Fruit fly (Drosophila melanogaster) whole organism, embryonic: ENCODE results near the gene CG4332.
A peak's percentile ranks its signal among the peaks of the same experiment; 100 is the strongest.

ENCODE experiments used
- Bteb2 ChIP-seq: fragments of 200-800 bp; sonication (Bioruptor generic); optimal IDR thresholded peaks from 2 replicates; lab custom pipeline; 2016; ENCODE audit warnings: missing biosample characterization, missing genetic modification characterization
- CG10321 ChIP-seq: fragments of 200-800 bp; sonication (Bioruptor generic); IDR thresholded peaks from 2 replicates; pipeline ENCODE4 v1.3.6; 2022; ENCODE audit warnings: missing biosample characterization, missing genetic modification characterization
- CG10366 ChIP-seq: fragments of 200-800 bp; sonication (Bioruptor generic); IDR thresholded peaks from 2 replicates; pipeline ENCODE4 v1.3.6; 2022; ENCODE audit warnings: missing biosample characterization, missing genetic modification characterization
- CG12071 ChIP-seq: fragments of 200-800 bp; sonication (Bioruptor generic); optimal IDR thresholded peaks from 3 replicates; lab custom pipeline; 2018; ENCODE audit warnings: missing biosample characterization, mild to moderate bottlenecking, missing genetic modification characterization
- CG12219 ChIP-seq: fragments of 200-800 bp; sonication (Bioruptor generic); optimal IDR thresholded peaks from 3 replicates; lab custom pipeline; 2018; ENCODE audit warnings: missing biosample characterization, mild to moderate bottlenecking, missing genetic modification characterization
- CG13123 ChIP-seq: fragments of 200-800 bp; sonication (Bioruptor generic); optimal IDR thresholded peaks from 2 replicates; lab custom pipeline; 2016; ENCODE audit warnings: missing biosample characterization, missing genetic modification characterization
- CG17359 ChIP-seq: fragments of 200-800 bp; sonication (Bioruptor generic); optimal IDR thresholded peaks from 3 replicates; lab custom pipeline; 2018; ENCODE audit warnings: missing biosample characterization, mild to moderate bottlenecking, missing genetic modification characterization, moderate library complexity
- CG17912 ChIP-seq: fragments of 200-800 bp; sonication (Bioruptor generic); optimal IDR thresholded peaks from 2 replicates; lab custom pipeline; 2018; ENCODE audit warnings: missing biosample characterization, mild to moderate bottlenecking, missing genetic modification characterization
- CG18619 ChIP-seq: fragments of 200-800 bp; sonication (Bioruptor generic); optimal IDR thresholded peaks from 3 replicates; lab custom pipeline; 2017; ENCODE audit warnings: missing biosample characterization, mild to moderate bottlenecking, missing genetic modification characterization
- CG2202 ChIP-seq: fragments of 200-800 bp; sonication (Bioruptor generic); optimal IDR thresholded peaks from 2 replicates; lab custom pipeline; 2018; ENCODE audit warnings: missing biosample characterization, mild to moderate bottlenecking, missing genetic modification characterization
- CG2875 ChIP-seq: fragments of 200-800 bp; sonication (Bioruptor generic); optimal IDR thresholded peaks from 2 replicates; lab custom pipeline; 2017; ENCODE audit warnings: missing biosample characterization, mild to moderate bottlenecking, missing genetic modification characterization, missing genetic modification reagents
- CG32772 ChIP-seq: fragments of 200-800 bp; sonication (Bioruptor generic); IDR thresholded peaks from 2 replicates; pipeline ENCODE4 v1.3.6; 2022; ENCODE audit warnings: missing biosample characterization, missing genetic modification characterization
- CG3281 ChIP-seq: fragments of 200-800 bp; sonication (Bioruptor generic); optimal IDR thresholded peaks from 3 replicates; lab custom pipeline; 2017; ENCODE audit warnings: missing biosample characterization, mild to moderate bottlenecking, missing genetic modification characterization
- CG4360 ChIP-seq: fragments of 200-800 bp; sonication (Bioruptor generic); IDR thresholded peaks from 2 replicates; pipeline ENCODE4 v1.3.6; 2022; ENCODE audit warnings: missing biosample characterization, missing genetic modification characterization
- CG6765 ChIP-seq: fragments of 200-800 bp; sonication (Bioruptor generic); optimal IDR thresholded peaks from 3 replicates; lab custom pipeline; 2017; ENCODE audit warnings: missing biosample characterization, mild to moderate bottlenecking, missing genetic modification characterization
- CG7556 ChIP-seq: fragments of 200-800 bp; sonication (Bioruptor generic); optimal IDR thresholded peaks from 2 replicates; lab custom pipeline; 2017; ENCODE audit warnings: missing biosample characterization, mild to moderate bottlenecking, missing genetic modification characterization
- CG8478 ChIP-seq: fragments of >200 bp; optimal IDR thresholded peaks from 2 replicates; lab custom pipeline; 2018
- CG9215 ChIP-seq: fragments of 200-800 bp; sonication (Bioruptor generic); IDR thresholded peaks from 2 replicates; pipeline ENCODE4 v1.3.6; 2022; ENCODE audit warnings: missing biosample characterization, missing genetic modification characterization
- CG9876 ChIP-seq: fragments of 200-800 bp; sonication (Bioruptor generic); optimal IDR thresholded peaks from 2 replicates; lab custom pipeline; 2016; ENCODE audit warnings: missing biosample characterization, missing genetic modification characterization
- CTCF ChIP-seq: fragments of 200-800 bp; sonication (Bioruptor generic); optimal IDR thresholded peaks from 2 replicates; lab custom pipeline; 2017; ENCODE audit warnings: missing biosample characterization, mild to moderate bottlenecking, missing genetic modification characterization, moderate library complexity
- Dbx ChIP-seq: fragments of 200-800 bp; sonication (Bioruptor generic); IDR thresholded peaks from 3 replicates; pipeline ENCODE4 v1.3.6; 2022; ENCODE audit warnings: missing biosample characterization, missing genetic modification characterization
- Dll ChIP-seq: fragments of 200-800 bp; sonication (Bioruptor generic); IDR thresholded peaks from 4 replicates; pipeline ENCODE4 v1.3.6; 2022; ENCODE audit warnings: missing biosample characterization, missing genetic modification characterization; ENCODE audit not compliant: partially characterized antibody
- Doc2 ChIP-seq: fragments of 200-800 bp; sonication (Bioruptor generic); IDR thresholded peaks from 2 replicates; pipeline ENCODE4 v1.3.6; 2022; ENCODE audit warnings: missing biosample characterization, missing genetic modification characterization
- Dp ChIP-seq: fragments of 200-800 bp; sonication (Bioruptor generic); optimal IDR thresholded peaks from 2 replicates; lab custom pipeline; 2018; ENCODE audit warnings: missing biosample characterization, mild to moderate bottlenecking, missing genetic modification characterization, moderate library complexity
- E2f1 ChIP-seq: fragments of 200-800 bp; sonication (Bioruptor generic); IDR thresholded peaks from 2 replicates; pipeline ENCODE4 v1.3.6; 2022; ENCODE audit warnings: missing biosample characterization, missing genetic modification characterization
- Hand ChIP-seq: fragments of 200-800 bp; sonication (Bioruptor generic); optimal IDR thresholded peaks from 2 replicates; lab custom pipeline; 2017; ENCODE audit warnings: mild to moderate bottlenecking, missing biosample characterization, missing genetic modification reagents, missing genetic modification characterization
- Hey ChIP-seq: fragments of 200-800 bp; sonication (Bioruptor generic); optimal IDR thresholded peaks from 3 replicates; lab custom pipeline; 2018; ENCODE audit warnings: missing biosample characterization, mild to moderate bottlenecking, missing genetic modification characterization
- Oli ChIP-seq: fragments of 200-800 bp; sonication (Bioruptor generic); optimal IDR thresholded peaks from 2 replicates; lab custom pipeline; 2018; ENCODE audit warnings: missing biosample characterization, mild to moderate bottlenecking, missing genetic modification characterization, moderate library complexity
- Ravus ChIP-seq: fragments of 200-800 bp; sonication (Bioruptor generic); IDR thresholded peaks from 2 replicates; pipeline ENCODE4 v1.3.6; 2022; ENCODE audit warnings: missing biosample characterization, missing genetic modification characterization
- Vsx1 ChIP-seq: fragments of 200-800 bp; sonication (Bioruptor generic); optimal IDR thresholded peaks from 2 replicates; lab custom pipeline; 2017; ENCODE audit warnings: missing biosample characterization, mild to moderate bottlenecking, missing genetic modification characterization, missing genetic modification reagents
- Xbp1 ChIP-seq: fragments of 200-800 bp; sonication (Bioruptor generic); optimal IDR thresholded peaks from 3 replicates; lab custom pipeline; 2016; ENCODE audit warnings: missing biosample characterization, mild to moderate bottlenecking, missing genetic modification characterization
- ac ChIP-seq: fragments of 200-800 bp; sonication (Bioruptor generic); optimal IDR thresholded peaks from 3 replicates; lab custom pipeline; 2017; ENCODE audit warnings: missing biosample characterization, mild to moderate bottlenecking, missing genetic modification characterization
- ap ChIP-seq: fragments of 200-800 bp; sonication (Bioruptor generic); IDR thresholded peaks from 2 replicates; pipeline ENCODE4 v1.3.6; 2022; ENCODE audit warnings: missing biosample characterization, missing genetic modification characterization
- ase ChIP-seq: fragments of 200-800 bp; sonication (Bioruptor generic); IDR thresholded peaks from 3 replicates; pipeline ENCODE4 v1.3.6; 2022; ENCODE audit warnings: missing biosample characterization, missing genetic modification characterization
- bab2 ChIP-seq: fragments of 200-800 bp; sonication (Bioruptor generic); optimal IDR thresholded peaks from 2 replicates; lab custom pipeline; 2016; ENCODE audit warnings: missing biosample characterization, missing genetic modification characterization
- br ChIP-seq: fragments of >200 bp; optimal IDR thresholded peaks from 2 replicates; lab custom pipeline; 2017
- cad ChIP-seq: fragments of >200 bp; optimal IDR thresholded peaks from 2 replicates; lab custom pipeline; 2017; ENCODE audit warnings: missing biosample characterization, missing genetic modification characterization
- cas ChIP-seq: fragments of 200-800 bp; sonication (Bioruptor generic); IDR thresholded peaks from 2 replicates; pipeline ENCODE4 v1.3.6; 2022; ENCODE audit warnings: missing biosample characterization, missing genetic modification characterization
- dm ChIP-seq: fragments of 200-800 bp; sonication (Bioruptor generic); optimal IDR thresholded peaks from 3 replicates; lab custom pipeline; 2016; ENCODE audit warnings: missing biosample characterization, missing genetic modification characterization
- ems ChIP-seq: fragments of 200-800 bp; sonication (Bioruptor generic); optimal IDR thresholded peaks from 3 replicates; lab custom pipeline; 2016; ENCODE audit warnings: missing biosample characterization, missing genetic modification characterization
- eyg ChIP-seq: fragments of 200-800 bp; sonication (Bioruptor generic); optimal IDR thresholded peaks from 3 replicates; lab custom pipeline; 2016; ENCODE audit warnings: missing biosample characterization, missing genetic modification characterization
- gem ChIP-seq: fragments of 200-800 bp; sonication (Bioruptor generic); optimal IDR thresholded peaks from 2 replicates; lab custom pipeline; 2019; ENCODE audit warnings: missing biosample characterization, mild to moderate bottlenecking, missing genetic modification characterization, moderate library complexity
- gsb-n ChIP-seq: fragments of 200-800 bp; sonication (Bioruptor generic); optimal IDR thresholded peaks from 3 replicates; lab custom pipeline; 2018; ENCODE audit warnings: missing biosample characterization, mild to moderate bottlenecking, missing genetic modification characterization
- hth ChIP-seq: fragments of >200 bp; optimal IDR thresholded peaks from 2 replicates; lab custom pipeline; 2017; ENCODE audit warnings: inconsistent platforms
- ken ChIP-seq: fragments of 200-800 bp; sonication (Bioruptor generic); IDR thresholded peaks from 3 replicates; pipeline ENCODE4 v1.3.6; 2022; ENCODE audit warnings: missing biosample characterization, missing genetic modification characterization
- knrl ChIP-seq: fragments of 200-800 bp; sonication (Bioruptor generic); IDR thresholded peaks from 3 replicates; pipeline ENCODE4 v1.3.6; 2022; ENCODE audit warnings: missing biosample characterization, missing genetic modification characterization; ENCODE audit not compliant: partially characterized antibody
- nerfin-2 ChIP-seq: fragments of 200-800 bp; sonication (Bioruptor generic); IDR thresholded peaks from 2 replicates; pipeline ENCODE4 v1.3.6; 2022; ENCODE audit warnings: missing biosample characterization, missing genetic modification characterization; ENCODE audit not compliant: partially characterized antibody
- oc ChIP-seq: fragments of 200-800 bp; sonication (Bioruptor generic); optimal IDR thresholded peaks from 2 replicates; lab custom pipeline; 2018; ENCODE audit warnings: missing biosample characterization, mild to moderate bottlenecking, missing genetic modification characterization, moderate library complexity
- pita ChIP-seq: fragments of 200-800 bp; sonication (Bioruptor generic); optimal IDR thresholded peaks from 2 replicates; lab custom pipeline; 2017; ENCODE audit warnings: missing biosample characterization, mild to moderate bottlenecking, missing genetic modification characterization
- ro ChIP-seq: fragments of 200-800 bp; sonication (Bioruptor generic); IDR thresholded peaks from 2 replicates; pipeline ENCODE4 v1.3.6; 2022; ENCODE audit warnings: missing biosample characterization, missing genetic modification characterization
- slou ChIP-seq: fragments of 200-800 bp; sonication (Bioruptor generic); optimal IDR thresholded peaks from 3 replicates; lab custom pipeline; 2016; ENCODE audit warnings: missing biosample characterization, missing genetic modification characterization
- sug ChIP-seq: fragments of 200-800 bp; optimal IDR thresholded peaks from 2 replicates; lab custom pipeline; 2019; ENCODE audit warnings: missing biosample characterization, mild to moderate bottlenecking, missing genetic modification characterization, moderate library complexity
- tio ChIP-seq: fragments of 200-800 bp; sonication (Bioruptor generic); optimal IDR thresholded peaks from 2 replicates; lab custom pipeline; 2017; ENCODE audit warnings: missing biosample characterization, missing genetic modification characterization, inconsistent platforms
- usp ChIP-seq: fragments of >200 bp; optimal IDR thresholded peaks from 2 replicates; lab custom pipeline; 2017; ENCODE audit warnings: missing biosample characterization, missing genetic modification characterization

CG4332 gene

dm6 chrX:13128750-13129152, 26.1 kb upstream of the CG4332 start, which contains the start of the genes CG32638, CG15717 and MFS10 (continued):
- TF ChIP-seq Doc2 (no peak), Hand (GFP tag; lab: Kevin White, UChicago) (no peak), ems (no peak), slou (GFP tag; lab: Kevin White, UChicago) (no peak), CG7556 (no peak), Hey (tag; lab: Kevin White, UChicago) (no peak), Dll (GFP tag; lab: Robert Waterston, UW) (no peak), CG9876 (no peak), ac (no peak), CG2875 (GFP tag; lab: Kevin White, UChicago) (no peak), ase (GFP tag; lab: Robert Waterston, UW) (no peak), Ravus (GFP tag; lab: Robert Waterston, UW) (no peak), CG17359 (tag; lab: Kevin White, UChicago) (no peak), cad (GFP tag; lab: Kevin White, UChicago) (no peak), ro (no peak), Bteb2 (GFP tag; lab: Kevin White, UChicago) (no peak), CG32772 (no peak), hth (lab: Kevin White, UChicago) (no peak), E2f1 (GFP tag; lab: Robert Waterston, UW) (no peak), Xbp1 (GFP tag; lab: Kevin White, UChicago) (no peak), Vsx1 (GFP tag; lab: Kevin White, UChicago) (no peak), CG13123 (GFP tag; lab: Kevin White, UChicago) (no peak), dm (GFP tag; lab: Kevin White, UChicago) (peak; percentile 55), CG8478 (lab: Kevin White, UChicago) (no peak), tio (GFP tag; lab: Kevin White, UChicago) (no peak), br (no peak), sug (peak; percentile 30), CG4360 (GFP tag; lab: Robert Waterston, UW) (no peak), knrl (GFP tag; lab: Robert Waterston, UW) (peak; percentile 43; the same call in 1 of the 3 replicates), nerfin-2 (GFP tag; lab: Robert Waterston, UW) (no peak), ap (GFP tag; lab: Robert Waterston, UW) (no peak), gsb-n (no peak), gem (tag; lab: Kevin White, UChicago) (peak; percentile 6), CG10366 (GFP tag; lab: Robert Waterston, UW) (no peak), CG12219 (GFP tag; lab: Kevin White, UChicago) (no peak), usp (GFP tag; lab: Kevin White, UChicago) (no peak), CG10321 (no peak), ken (GFP tag; lab: Robert Waterston, UW) (no peak), CG18619 (peak; percentile 22), pita (GFP tag; lab: Kevin White, UChicago) (no peak), CG17912 (no peak), bab2 (no peak), CG9215 (no peak), CG3281 (GFP tag; lab: Kevin White, UChicago) (no peak), Dp (GFP tag; lab: Kevin White, UChicago) (peak; percentile 62), eyg (GFP tag; lab: Kevin White, UChicago) (no peak), CG6765 (GFP tag; lab: Kevin White, UChicago) (no peak), CTCF (GFP tag; lab: Kevin White, UChicago) (no peak), CG2202 (no peak), Dbx (GFP tag; lab: Robert Waterston, UW) (no peak), Oli (no peak), oc (tag; lab: Kevin White, UChicago) (peak; percentile 17), CG12071 (GFP tag; lab: Kevin White, UChicago) (peak; percentile 44), cas (GFP tag; lab: Robert Waterston, UW) (no peak)
